Fruit fly (Drosophila melanogaster) whole organism, wandering third instar larva: Measurements from ENCODE around the gene VhaAC39-2.

ENCODE experiments used
- Hr78 ChIP-seq: fragments of >200 bp; optimal IDR thresholded peaks from 2 replicates; lab custom pipeline; 2017; ENCODE audit warnings: missing biosample characterization, missing genetic modification characterization
- Myc ChIP-seq: fragments of >200 bp; optimal IDR thresholded peaks from 2 replicates; lab custom pipeline; 2017
- OdsH ChIP-seq: fragments of 200-800 bp; sonication (Bioruptor generic); optimal IDR thresholded peaks from 2 replicates; lab custom pipeline; 2016; ENCODE audit warnings: missing biosample characterization, mild to moderate bottlenecking, missing genetic modification characterization
- Rel ChIP-seq, 2 experiments: fragments of 200-800 bp; sonication (Bioruptor generic) in 1 of 2; optimal IDR thresholded peaks; 2 replicates in 1 of 2; 3 replicates in 1 of 2; lab custom pipeline; 2016 to 2019; ENCODE audit warnings: mild to moderate bottlenecking in 2 of 2, missing biosample characterization in 2 of 2, missing genetic modification characterization in 2 of 2, moderate library complexity in 1 of 2
- Sp1 ChIP-seq: fragments of 200-800 bp; sonication (Bioruptor generic); optimal IDR thresholded peaks from 3 replicates; lab custom pipeline; 2019; ENCODE audit warnings: missing biosample characterization, mild to moderate bottlenecking, missing genetic modification characterization, moderate library complexity
- Vsx2 ChIP-seq: fragments of 200-300, 225-300 bp; sonication (Bioruptor generic); optimal IDR thresholded peaks from 2 replicates; lab custom pipeline; 2018; ENCODE audit warnings: missing biosample characterization, missing genetic modification characterization; ENCODE audit not compliant: partially characterized antibody
- fru ChIP-seq: fragments of 200-800 bp; sonication (Bioruptor generic); optimal IDR thresholded peaks from 3 replicates; lab custom pipeline; 2016; ENCODE audit warnings: missing biosample characterization, mild to moderate bottlenecking, missing genetic modification characterization
- h ChIP-seq: fragments of 200-800 bp; sonication (Bioruptor generic); optimal IDR thresholded peaks from 3 replicates; lab custom pipeline; 2016; ENCODE audit warnings: missing biosample characterization, mild to moderate bottlenecking, missing genetic modification characterization
- jim ChIP-seq: fragments of 175-275, 200-325 bp; sonication (Bioruptor generic); optimal IDR thresholded peaks from 2 replicates; lab custom pipeline; 2016; ENCODE audit warnings: missing biosample characterization, mild to moderate bottlenecking, missing genetic modification characterization
- pan ChIP-seq: fragments of >200 bp; optimal IDR thresholded peaks from 2 replicates; lab custom pipeline; 2017
- psq ChIP-seq: fragments of 200-800 bp; sonication (Bioruptor generic); optimal IDR thresholded peaks from 3 replicates; lab custom pipeline; 2017; ENCODE audit warnings: missing biosample characterization, mild to moderate bottlenecking, missing genetic modification characterization, moderate library complexity
- usp ChIP-seq: fragments of >200 bp; optimal IDR thresholded peaks from 2 replicates; lab custom pipeline; 2017; ENCODE audit warnings: missing biosample characterization, missing genetic modification characterization
- woc ChIP-seq: sonication (Bioruptor generic); optimal IDR thresholded peaks from 2 replicates; lab custom pipeline; 2016; ENCODE audit warnings: missing biosample characterization, mild to moderate bottlenecking, missing genetic modification characterization

DNA sequence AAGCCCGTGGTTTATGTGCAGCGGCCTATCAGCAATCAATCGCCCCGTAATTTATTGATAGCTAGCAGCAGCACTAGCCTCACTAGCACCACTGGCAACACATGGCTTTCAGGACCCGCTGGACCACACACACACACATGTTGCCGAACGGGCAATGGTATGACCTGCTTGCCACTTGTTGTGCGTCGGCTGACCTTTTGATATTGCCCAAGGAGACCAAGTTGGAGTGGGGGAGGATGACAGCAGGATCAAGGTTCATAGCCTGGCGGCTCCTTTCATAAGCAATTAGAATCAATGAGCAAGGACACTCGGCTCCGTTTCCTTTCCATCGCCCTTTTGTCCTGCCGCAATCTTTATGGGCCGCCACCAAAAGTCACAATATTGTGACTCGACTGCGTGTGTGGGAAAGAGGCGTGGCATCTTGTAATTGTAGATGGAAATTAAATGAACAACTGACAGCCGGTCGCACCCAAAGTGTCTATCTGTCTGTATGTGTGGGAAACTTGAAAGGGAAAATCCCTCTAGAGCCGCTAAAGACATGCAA is 27.7 kb downstream of the VhaAC39-2 start:
- TF ChIP-seq pan (lab: Kevin White, UChicago): no peak
- TF ChIP-seq OdsH (GFP tag; lab: Kevin White, UChicago): no peak
- no peak for TF ChIP-seq Rel (GFP tag; optimal IDR thresholded peaks at IDR 0.05; lab: Kevin White, UChicago)
- no peak for TF ChIP-seq Rel (tag; optimal IDR thresholded peaks at IDR 0.05; lab: Kevin White, UChicago)
- TF ChIP-seq Myc (lab: Kevin White, UChicago): no peak
- TF ChIP-seq fru (GFP tag; lab: Kevin White, UChicago): no peak
- no peak for TF ChIP-seq Hr78
- TF ChIP-seq Sp1: no peak
- no peak for TF ChIP-seq jim (GFP tag; lab: Kevin White, UChicago)
- no peak for TF ChIP-seq h (GFP tag; lab: Kevin White, UChicago)
- TF ChIP-seq woc: no peak
- TF ChIP-seq psq (GFP tag; lab: Kevin White, UChicago): no peak
- no peak for TF ChIP-seq Vsx2
- TF ChIP-seq usp (GFP tag; lab: Kevin White, UChicago): no peak
